Fruit fly (Drosophila melanogaster) whole organism, embryonic: ENCODE measurements around the gene fal.

Experiments used
- Atf-2 ChIP-seq: fragments of 200-800 bp; sonication (Bioruptor generic); optimal IDR thresholded peaks from 2 replicates; lab custom pipeline; 2016; ENCODE audit warnings: missing biosample characterization, missing genetic modification characterization
- B-H1 ChIP-seq: fragments of 200-800 bp; sonication (Bioruptor generic); IDR thresholded peaks from 3 replicates; pipeline ENCODE4 v1.3.6; 2022; ENCODE audit warnings: missing biosample characterization, missing genetic modification characterization
- Bteb2 ChIP-seq: fragments of 200-800 bp; sonication (Bioruptor generic); optimal IDR thresholded peaks from 2 replicates; lab custom pipeline; 2016; ENCODE audit warnings: missing biosample characterization, missing genetic modification characterization
- CG10267 ChIP-seq: fragments of 200-800 bp; sonication (Bioruptor generic); optimal IDR thresholded peaks from 2 replicates; lab custom pipeline; 2018; ENCODE audit warnings: missing biosample characterization, mild to moderate bottlenecking, missing genetic modification characterization, moderate library complexity
- CG10959 ChIP-seq: fragments of 200-800 bp; sonication (Bioruptor generic); IDR thresholded peaks from 2 replicates; pipeline ENCODE4 v1.3.6; 2022; ENCODE audit warnings: missing biosample characterization, missing genetic modification characterization
- CG12155 ChIP-seq: fragments of 200-800 bp; sonication (Bioruptor generic); optimal IDR thresholded peaks from 3 replicates; lab custom pipeline; 2016; ENCODE audit warnings: missing biosample characterization, missing genetic modification characterization
- CG12299 ChIP-seq: fragments of 200-800 bp; sonication (Bioruptor generic); optimal IDR thresholded peaks from 2 replicates; lab custom pipeline; 2018; ENCODE audit warnings: missing biosample characterization, mild to moderate bottlenecking, missing genetic modification characterization
- CG15514 ChIP-seq: fragments of 200-800 bp; sonication (Bioruptor generic); optimal IDR thresholded peaks from 3 replicates; lab custom pipeline; 2017; ENCODE audit warnings: missing biosample characterization, missing genetic modification characterization, mild to moderate bottlenecking, moderate library complexity, missing genetic modification reagents
- CG1832 ChIP-seq: fragments of 200-800 bp; sonication (Bioruptor generic); optimal IDR thresholded peaks from 2 replicates; lab custom pipeline; 2017; ENCODE audit warnings: missing biosample characterization, mild to moderate bottlenecking, missing genetic modification characterization, inconsistent platforms
- CG18619 ChIP-seq: fragments of 200-800 bp; sonication (Bioruptor generic); optimal IDR thresholded peaks from 3 replicates; lab custom pipeline; 2017; ENCODE audit warnings: missing biosample characterization, mild to moderate bottlenecking, missing genetic modification characterization
- CG18764 ChIP-seq: fragments of 200-800 bp; sonication (Bioruptor generic); optimal IDR thresholded peaks from 3 replicates; lab custom pipeline; 2016; ENCODE audit warnings: missing biosample characterization, missing genetic modification characterization
- CG30403 ChIP-seq: fragments of 200-800 bp; sonication (Bioruptor generic); optimal IDR thresholded peaks from 3 replicates; lab custom pipeline; 2016; ENCODE audit warnings: missing biosample characterization, missing genetic modification characterization
- CG3163 ChIP-seq: fragments of 200-800 bp; sonication (Bioruptor generic); optimal IDR thresholded peaks from 3 replicates; lab custom pipeline; 2016; ENCODE audit warnings: missing biosample characterization, missing genetic modification characterization
- CG4360 ChIP-seq: fragments of 200-800 bp; sonication (Bioruptor generic); IDR thresholded peaks from 2 replicates; pipeline ENCODE4 v1.3.6; 2022; ENCODE audit warnings: missing biosample characterization, missing genetic modification characterization
- CG4854 ChIP-seq: fragments of 200-800 bp; sonication (Bioruptor generic); optimal IDR thresholded peaks from 2 replicates; lab custom pipeline; 2016; ENCODE audit warnings: missing biosample characterization, missing genetic modification characterization, inconsistent platforms
- CG6254 ChIP-seq: fragments of 200-800 bp; sonication (Bioruptor generic); optimal IDR thresholded peaks from 3 replicates; lab custom pipeline; 2017; ENCODE audit warnings: mild to moderate bottlenecking, missing biosample characterization, missing genetic modification reagents, missing genetic modification characterization
- CG6791 ChIP-seq: fragments of 200-800 bp; sonication (Bioruptor generic); IDR thresholded peaks from 3 replicates; pipeline ENCODE4 v1.3.6; 2022; ENCODE audit warnings: missing biosample characterization, missing genetic modification characterization; ENCODE audit not compliant: partially characterized antibody
- CG8290 ChIP-seq, 3 experiments: fragments of 200-800 bp; sonication (Bioruptor generic); optimal IDR thresholded peaks; 2 replicates each; lab custom pipeline; 2016 to 2019; ENCODE audit warnings: missing biosample characterization in 3 of 3, missing genetic modification characterization in 3 of 3, mild to moderate bottlenecking in 2 of 3, moderate library complexity in 1 of 3
- CG8359 ChIP-seq: fragments of 200-800 bp; sonication (Bioruptor generic); optimal IDR thresholded peaks from 2 replicates; lab custom pipeline; 2017; ENCODE audit warnings: missing biosample characterization, mild to moderate bottlenecking, missing genetic modification characterization, borderline replicate concordance
- Chrac-16 ChIP-seq: fragments of 200-800 bp; sonication (Bioruptor generic); optimal IDR thresholded peaks from 3 replicates; lab custom pipeline; 2016; ENCODE audit warnings: missing biosample characterization, missing genetic modification characterization
- CoRest ChIP-seq: fragments of 200-800 bp; sonication (Bioruptor generic); optimal IDR thresholded peaks from 3 replicates; lab custom pipeline; 2018; ENCODE audit warnings: missing biosample characterization, mild to moderate bottlenecking, missing genetic modification characterization, moderate library complexity
- Dek ChIP-seq: fragments of 200-800 bp; sonication (Bioruptor generic); optimal IDR thresholded peaks from 3 replicates; lab custom pipeline; 2019; ENCODE audit warnings: missing biosample characterization, mild to moderate bottlenecking, missing genetic modification characterization, moderate library complexity
- Dip2 ChIP-seq: fragments of 200-800 bp; sonication (Bioruptor generic); IDR thresholded peaks from 2 replicates; pipeline ENCODE4 v1.3.6; 2022; ENCODE audit warnings: missing biosample characterization, missing genetic modification characterization
- Hr39 ChIP-seq: fragments of >200 bp; optimal IDR thresholded peaks from 2 replicates; lab custom pipeline; 2017
- NK7.1 ChIP-seq: fragments of 200-800 bp; sonication (Bioruptor generic); optimal IDR thresholded peaks from 3 replicates; lab custom pipeline; 2016; ENCODE audit warnings: missing biosample characterization, missing genetic modification characterization
- Six4 ChIP-seq: fragments of 200-800 bp; sonication (Bioruptor generic); optimal IDR thresholded peaks from 2 replicates; lab custom pipeline; 2016; ENCODE audit warnings: missing biosample characterization, missing genetic modification characterization
- TFAM ChIP-seq: fragments of 200-800 bp; sonication (Bioruptor generic); optimal IDR thresholded peaks from 2 replicates; lab custom pipeline; 2017; ENCODE audit warnings: missing biosample characterization, missing genetic modification characterization, inconsistent platforms
- Trl ChIP-seq, 3 experiments: fragments of >200 bp in 2 of 3; fragments of 200-800 bp in 1 of 3; sonication (Bioruptor generic) in 1 of 3; optimal IDR thresholded peaks; 2 replicates in 1 of 3; 3 replicates in 2 of 3; lab custom pipeline; 2016 to 2017; ENCODE audit warnings: missing biosample characterization in 1 of 3, missing genetic modification characterization in 1 of 3
- ato ChIP-seq: fragments of 200-800 bp; sonication (Bioruptor generic); IDR thresholded peaks from 2 replicates; pipeline ENCODE4 v1.3.6; 2022; ENCODE audit warnings: missing biosample characterization, missing genetic modification characterization; ENCODE audit not compliant: partially characterized antibody
- dysf ChIP-seq: fragments of 200-800 bp; sonication (Bioruptor generic); IDR thresholded peaks from 3 replicates; pipeline ENCODE4 v1.3.6; 2022; ENCODE audit warnings: missing biosample characterization, missing genetic modification characterization
- ems ChIP-seq: fragments of 200-800 bp; sonication (Bioruptor generic); optimal IDR thresholded peaks from 3 replicates; lab custom pipeline; 2016; ENCODE audit warnings: missing biosample characterization, missing genetic modification characterization
- fd3F ChIP-seq: fragments of 200-800 bp; sonication (Bioruptor generic); optimal IDR thresholded peaks from 2 replicates; lab custom pipeline; 2018; ENCODE audit warnings: missing biosample characterization, mild to moderate bottlenecking, missing genetic modification characterization, moderate library complexity
- ftz-f1 ChIP-seq: fragments of 200-800 bp; sonication (Bioruptor generic); optimal IDR thresholded peaks from 2 replicates; lab custom pipeline; 2016; ENCODE audit warnings: missing biosample characterization, missing genetic modification characterization
- insv ChIP-seq, 2 experiments: fragments of 200-800 bp; sonication (Bioruptor generic); optimal IDR thresholded peaks; 3 replicates each; lab custom pipeline; 2016 to 2018; ENCODE audit warnings: missing biosample characterization in 2 of 2, missing genetic modification characterization in 2 of 2
- jumu ChIP-seq: fragments of 200-800 bp; sonication (Bioruptor generic); optimal IDR thresholded peaks from 3 replicates; lab custom pipeline; 2016; ENCODE audit warnings: missing biosample characterization, missing genetic modification characterization
- lbe ChIP-seq: fragments of 200-800 bp; sonication (Bioruptor generic); optimal IDR thresholded peaks from 2 replicates; lab custom pipeline; 2016; ENCODE audit warnings: missing biosample characterization, mild to moderate bottlenecking, missing genetic modification characterization
- lilli ChIP-seq: fragments of 200-800 bp; sonication (Bioruptor generic); optimal IDR thresholded peaks from 3 replicates; lab custom pipeline; 2016; ENCODE audit warnings: missing biosample characterization, missing genetic modification characterization
- lola ChIP-seq, 3 experiments: fragments of >200 bp in 2 of 3; fragments of 200-800 bp in 1 of 3; sonication (Bioruptor generic) in 1 of 3; optimal IDR thresholded peaks; 2 replicates each; lab custom pipeline; 2017 to 2019; ENCODE audit warnings: missing biosample characterization in 3 of 3, missing genetic modification characterization in 3 of 3, mild to moderate bottlenecking in 1 of 3, moderate library complexity in 1 of 3
- mam ChIP-seq: fragments of 200-800 bp; sonication (Bioruptor generic); optimal IDR thresholded peaks from 3 replicates; lab custom pipeline; 2016; ENCODE audit warnings: missing biosample characterization, missing genetic modification characterization
- mirr ChIP-seq: fragments of 200-800 bp; sonication (Bioruptor generic); optimal IDR thresholded peaks from 3 replicates; lab custom pipeline; 2018; ENCODE audit warnings: missing biosample characterization, mild to moderate bottlenecking, missing genetic modification characterization
- pb ChIP-seq: fragments of 200-800 bp; sonication (Bioruptor generic); optimal IDR thresholded peaks from 3 replicates; lab custom pipeline; 2016; ENCODE audit warnings: missing biosample characterization, missing genetic modification characterization
- pnt ChIP-seq: fragments of 200-800 bp; sonication (Bioruptor generic); optimal IDR thresholded peaks from 3 replicates; lab custom pipeline; 2016; ENCODE audit warnings: missing biosample characterization, missing genetic modification characterization
- slp2 ChIP-seq: fragments of 200-800 bp; sonication (Bioruptor generic); optimal IDR thresholded peaks from 2 replicates; lab custom pipeline; 2016; ENCODE audit warnings: missing biosample characterization, missing genetic modification characterization
- ssp ChIP-seq: fragments of 200-800 bp; sonication (Bioruptor generic); IDR thresholded peaks from 2 replicates; pipeline ENCODE4 v1.3.6; 2022; ENCODE audit warnings: missing biosample characterization, missing genetic modification characterization
- tin ChIP-seq: fragments of 200-800 bp; sonication (Bioruptor generic); optimal IDR thresholded peaks from 3 replicates; lab custom pipeline; 2016; ENCODE audit warnings: missing biosample characterization, missing genetic modification characterization
- vfl ChIP-seq: fragments of 200-800 bp; sonication (Bioruptor generic); optimal IDR thresholded peaks from 2 replicates; lab custom pipeline; 2016; ENCODE audit warnings: missing biosample characterization, missing genetic modification characterization
- z ChIP-seq: fragments of 200-800 bp; sonication (Bioruptor generic); IDR thresholded peaks from 3 replicates; pipeline ENCODE4 v1.3.6; 2022; ENCODE audit warnings: missing biosample characterization, missing genetic modification characterization
- zen ChIP-seq: fragments of 200-800 bp; sonication (Bioruptor generic); optimal IDR thresholded peaks from 3 replicates; lab custom pipeline; 2018; ENCODE audit warnings: missing biosample characterization, mild to moderate bottlenecking, missing genetic modification characterization, moderate library complexity
- zfh2 ChIP-seq: fragments of 200-800 bp; sonication (Bioruptor generic); optimal IDR thresholded peaks from 2 replicates; lab custom pipeline; 2016; ENCODE audit warnings: missing biosample characterization, missing genetic modification characterization

Gene fal

dm6 chr3L:19254715-19255428, 39.5 kb upstream of the fal start, which contains the start of the genes mRpL21 and rept (continued):
- peak; percentile 57 for TF ChIP-seq CoRest
- TF ChIP-seq B-H1 (GFP tag; lab: Robert Waterston, UW) = no peak
- TF ChIP-seq Hr39 = no peak
- TF ChIP-seq mam (GFP tag; lab: Kevin White, UChicago) = peak; percentile 66
- peak; percentile 54 for TF ChIP-seq CG4854
- TF ChIP-seq CG12299 (tag; lab: Kevin White, UChicago) = peak; percentile 33
- peak; percentile 95 for TF ChIP-seq CG10267 (tag; lab: Kevin White, UChicago)
- no peak for TF ChIP-seq ssp
- no peak for TF ChIP-seq pnt (GFP tag; lab: Kevin White, UChicago)
- TF ChIP-seq Bteb2 (GFP tag; lab: Kevin White, UChicago) = peak; percentile 55
- peak; percentile 50 for TF ChIP-seq CG15514 (GFP tag; lab: Kevin White, UChicago)
- TF ChIP-seq dysf (GFP tag; lab: Robert Waterston, UW) = peak; percentile 45; the same call in 2 of the 3 replicates
- peak in 1 of 2 experiments; percentile 50 for TF ChIP-seq insv (GFP tag; optimal IDR thresholded peaks at IDR 0.05; lab: Kevin White, UChicago)
- TF ChIP-seq lilli (GFP tag; lab: Kevin White, UChicago) = peak; percentile 80
- TF ChIP-seq fd3F (GFP tag; lab: Kevin White, UChicago) = peak; percentile 32
- peak in 1 of 3 experiments; percentile 35 for TF ChIP-seq lola (GFP tag; optimal IDR thresholded peaks at IDR 0.05; lab: Kevin White, UChicago)
- no peak for TF ChIP-seq CG10959 (GFP tag; lab: Robert Waterston, UW)
- TF ChIP-seq zen (tag; lab: Kevin White, UChicago) = peak; percentile 45
- TF ChIP-seq TFAM (GFP tag; lab: Kevin White, UChicago) = no peak
- peak; percentile 36 for TF ChIP-seq CG18764
- peak; percentile 44 for TF ChIP-seq CG18619 (GFP tag; lab: Kevin White, UChicago)
- TF ChIP-seq z (GFP tag; lab: Robert Waterston, UW) = no peak
- TF ChIP-seq CG6254 (GFP tag; lab: Kevin White, UChicago) = peak; percentile 31
- TF ChIP-seq CG12155 (GFP tag; lab: Kevin White, UChicago) = peak; percentile 54
- TF ChIP-seq CG8359 (GFP tag; lab: Kevin White, UChicago) = no peak
- no peak for TF ChIP-seq Dip2 (GFP tag; lab: Robert Waterston, UW)
- no peak for TF ChIP-seq CG1832 (GFP tag; lab: Kevin White, UChicago)
- TF ChIP-seq Chrac-16 = peak; percentile 19
- no peak for TF ChIP-seq mirr (GFP tag; lab: Kevin White, UChicago)
- peak; percentile 11 for TF ChIP-seq Dek (tag; lab: Kevin White, UChicago)
- no peak for TF ChIP-seq ftz-f1 (GFP tag; lab: Kevin White, UChicago)
- TF ChIP-seq ato (GFP tag; lab: Robert Waterston, UW) = no peak
- peak; percentile 74 for TF ChIP-seq zfh2 (GFP tag; lab: Kevin White, UChicago)
- TF ChIP-seq Six4 = peak; percentile 18
- peak; percentile 15 for TF ChIP-seq NK7.1 (GFP tag; lab: Kevin White, UChicago)
- TF ChIP-seq CG30403 (GFP tag; lab: Kevin White, UChicago) = peak; percentile 79
- peak; percentile 51 for TF ChIP-seq tin
- peak; percentile 17 for TF ChIP-seq ems (GFP tag; lab: Kevin White, UChicago)
- TF ChIP-seq pb (GFP tag; lab: Kevin White, UChicago) = peak; percentile 24
- TF ChIP-seq Trl (optimal IDR thresholded peaks at IDR 0.05; lab: Kevin White, UChicago) = no peak
- peak; percentile 33 for TF ChIP-seq Trl (GFP tag; optimal IDR thresholded peaks at IDR 0.05; lab: Kevin White, UChicago)
- TF ChIP-seq lbe (GFP tag; lab: Kevin White, UChicago) = no peak
- peak; percentile 11 for TF ChIP-seq CG8290 (GFP tag; optimal IDR thresholded peaks at IDR 0.05; lab: Kevin White, UChicago)
- TF ChIP-seq CG8290 (tag; optimal IDR thresholded peaks at IDR 0.05; lab: Kevin White, UChicago) = peak in 1 of 2 experiments; percentile 63
- TF ChIP-seq CG3163 (GFP tag; lab: Kevin White, UChicago) = peak; percentile 53
- TF ChIP-seq slp2 (GFP tag; lab: Kevin White, UChicago) = no peak
- TF ChIP-seq jumu = peak; percentile 36
- no peak for TF ChIP-seq CG6791 (GFP tag; lab: Robert Waterston, UW)
- TF ChIP-seq CG4360 (GFP tag; lab: Robert Waterston, UW) = no peak
- peak; percentile 28 for TF ChIP-seq Atf-2 (GFP tag; lab: Kevin White, UChicago)
- TF ChIP-seq vfl = peak; percentile 69
